Worm (Caenorhabditis elegans) whole organism, young adult: Measurements from ENCODE around the gene nlp-81.

Experiments used
- B0019.2 ChIP-seq: fragments of 200-800 bp; sonication (Bioruptor generic); conservative IDR thresholded peaks from 2 replicates; pipeline ENCODE4 v1.3.6; 2022; ENCODE audit warnings: missing genetic modification reagents, missing genetic modification characterization, missing compliant biosample characterization
- D2030.7 ChIP-seq: fragments of 200-800 bp; sonication (Bioruptor generic); IDR thresholded peaks from 2 replicates; pipeline ENCODE4 v1.3.6; 2022; ENCODE audit warnings: missing genetic modification reagents, missing genetic modification characterization, missing compliant biosample characterization
- F33H1.4 ChIP-seq: fragments of 200-800 bp; sonication (Bioruptor generic); IDR thresholded peaks from 2 replicates; pipeline ENCODE4 v1.3.6; 2022; ENCODE audit warnings: missing genetic modification reagents, missing genetic modification characterization, missing compliant biosample characterization
- F57A8.1 ChIP-seq: fragments of 200-800 bp; sonication (Bioruptor generic); optimal IDR thresholded peaks from 2 replicates; lab custom pipeline; 2018; ENCODE audit warnings: mild to moderate bottlenecking, missing genetic modification characterization, moderate library complexity, missing compliant biosample characterization
- K11D2.4 ChIP-seq: fragments of 200-800 bp; sonication (Bioruptor generic); IDR thresholded peaks from 2 replicates; pipeline ENCODE4 v1.3.6; 2022; ENCODE audit warnings: missing genetic modification reagents, missing genetic modification characterization, missing compliant biosample characterization
- ceh-27 ChIP-seq: fragments of 200-800 bp; sonication (Bioruptor generic); optimal IDR thresholded peaks from 2 replicates; lab custom pipeline; 2018; ENCODE audit warnings: mild to moderate bottlenecking, missing genetic modification characterization, moderate library complexity, missing compliant biosample characterization
- dox-1 ChIP-seq: fragments of 200-800 bp; sonication (Bioruptor generic); IDR thresholded peaks from 2 replicates; pipeline ENCODE4 v1.3.6; 2022; ENCODE audit warnings: missing genetic modification reagents, missing genetic modification characterization, missing compliant biosample characterization
- dpl-1 ChIP-seq: fragments of 150-350 bp; optimal IDR thresholded peaks from 2 replicates; lab custom pipeline; 2014; ENCODE audit warnings: missing biosample characterization, missing genetic modification reagents, missing genetic modification characterization
- egl-18 ChIP-seq: fragments of 200-800 bp; sonication (Bioruptor generic); IDR thresholded peaks from 2 replicates; pipeline ENCODE4 v1.3.6; 2022; ENCODE audit warnings: missing genetic modification reagents, missing genetic modification characterization, missing compliant biosample characterization
- ets-4 ChIP-seq: fragments of 200-800 bp; sonication (Bioruptor generic); optimal IDR thresholded peaks from 2 replicates; lab custom pipeline; 2018; ENCODE audit warnings: mild to moderate bottlenecking, missing genetic modification characterization, missing compliant biosample characterization
- hmg-1.2 ChIP-seq: fragments of 200-800 bp; sonication (Bioruptor generic); IDR thresholded peaks from 2 replicates; pipeline ENCODE4 v1.3.6; 2022; ENCODE audit warnings: missing genetic modification reagents, missing genetic modification characterization, missing compliant biosample characterization
- hsf-1 ChIP-seq: fragments of 200-800 bp; sonication (Bioruptor generic); IDR thresholded peaks from 2 replicates; pipeline ENCODE4 v1.3.6; 2022; ENCODE audit warnings: missing genetic modification reagents, missing genetic modification characterization, missing compliant biosample characterization
- lin-35 ChIP-seq, 3 experiments: fragments of 150-350 bp in 2 of 3; sonication (generic microtip) in 1 of 3; optimal IDR thresholded peaks; 2 replicates each; lab custom pipeline; 2014 to 2018; ENCODE audit warnings: missing biosample characterization in 3 of 3, missing genetic modification characterization in 3 of 3, missing genetic modification reagents in 3 of 3
- nfya-1 ChIP-seq: sonication (generic microtip); optimal IDR thresholded peaks from 2 replicates; lab custom pipeline; 2017; ENCODE audit warnings: antibody characterized with exemption, missing compliant biosample characterization, missing genetic modification characterization, borderline replicate concordance; ENCODE audit not compliant: insufficient read depth
- nfya-2 ChIP-seq: fragments of 200-800 bp; sonication (Bioruptor generic); IDR thresholded peaks from 2 replicates; pipeline ENCODE4 v1.3.6; 2022; ENCODE audit warnings: missing genetic modification reagents, missing genetic modification characterization, missing compliant biosample characterization
- rec-8 ChIP-seq, 2 experiments: sonication (generic microtip); optimal IDR thresholded peaks; 2 replicates each; lab custom pipeline; 2016; ENCODE audit warnings: mild to moderate bottlenecking in 2 of 2, missing genetic modification characterization in 2 of 2, missing genetic modification reagents in 2 of 2, missing genotype in 2 of 2, missing biosample characterization in 1 of 2, missing compliant biosample characterization in 1 of 2, moderate library complexity in 1 of 2
- snpc-4 ChIP-seq, 5 experiments: fragments of 150-350 bp in 1 of 5; sonication (generic microtip) in 4 of 5; optimal IDR thresholded peaks; 2 replicates each; lab custom pipeline; 2014 to 2018; ENCODE audit warnings: missing genetic modification characterization in 5 of 5, missing biosample characterization in 3 of 5, antibody characterized with exemption in 2 of 5, mild to moderate bottlenecking in 2 of 5, missing compliant biosample characterization in 2 of 5, missing genotype in 2 of 5, moderate library complexity in 2 of 5, missing genetic modification reagents in 1 of 5

Gene nlp-81

DNA sequence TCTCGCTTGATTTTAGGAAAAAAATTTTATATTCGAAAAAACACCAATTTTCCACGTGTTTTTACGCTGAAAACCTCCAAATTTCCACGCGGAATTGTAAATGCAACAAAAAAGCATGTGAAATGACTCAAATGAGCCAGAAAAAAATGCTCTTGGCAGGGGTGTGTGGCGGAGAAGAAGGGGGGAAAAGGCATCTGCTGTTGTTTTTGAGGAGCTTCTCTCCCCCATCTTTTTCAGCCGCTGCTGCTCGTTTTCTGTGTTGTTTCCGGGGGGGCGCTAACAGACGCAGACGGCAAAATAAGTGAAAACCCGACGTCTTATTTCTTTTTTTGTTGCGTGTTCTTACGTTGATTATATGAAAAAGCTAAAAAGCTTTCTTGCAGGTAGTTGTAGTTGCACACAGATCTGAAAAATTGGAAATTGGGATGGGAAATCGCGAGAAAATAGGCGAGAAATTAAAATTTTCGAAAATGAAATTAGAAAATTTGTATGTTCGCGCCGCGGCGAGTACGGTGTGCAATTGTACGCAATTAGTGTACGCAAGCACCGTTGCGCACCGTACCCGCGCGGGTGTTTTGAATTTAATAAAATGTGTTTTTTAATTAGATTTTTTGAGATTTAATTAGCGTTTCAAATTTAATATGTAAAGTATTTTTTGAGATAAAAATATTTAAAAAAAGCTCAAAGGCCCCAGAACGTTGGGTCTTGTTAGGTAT is 43.9 kb downstream of the nlp-81 start (continued):
- TF ChIP-seq dox-1 (GFP tag; lab: Robert Waterston, UW) (peak; percentile 55), nfya-1 (tag; lab: Kevin White, UChicago) (no peak), B0019.2 (peak; percentile 77), rec-8 (tag; optimal IDR thresholded peaks at IDR 0.05; lab: Kevin White, UChicago) (no peak), hmg-1.2 (GFP tag; lab: Robert Waterston, UW) (peak; percentile 50; the same call in 1 of the 2 replicates), K11D2.4 (GFP tag; lab: Robert Waterston, UW) (no peak), hsf-1 (GFP tag; lab: Robert Waterston, UW) (no peak), D2030.7 (GFP tag; lab: Robert Waterston, UW) (peak; percentile 88), snpc-4 (GFP tag; optimal IDR thresholded peaks at IDR 0.05; lab: Kevin White, UChicago) (no peak), snpc-4 (tag; optimal IDR thresholded peaks at IDR 0.05; lab: Kevin White, UChicago) (no peak), egl-18 (GFP tag; lab: Robert Waterston, UW) (no peak)

DNA sequence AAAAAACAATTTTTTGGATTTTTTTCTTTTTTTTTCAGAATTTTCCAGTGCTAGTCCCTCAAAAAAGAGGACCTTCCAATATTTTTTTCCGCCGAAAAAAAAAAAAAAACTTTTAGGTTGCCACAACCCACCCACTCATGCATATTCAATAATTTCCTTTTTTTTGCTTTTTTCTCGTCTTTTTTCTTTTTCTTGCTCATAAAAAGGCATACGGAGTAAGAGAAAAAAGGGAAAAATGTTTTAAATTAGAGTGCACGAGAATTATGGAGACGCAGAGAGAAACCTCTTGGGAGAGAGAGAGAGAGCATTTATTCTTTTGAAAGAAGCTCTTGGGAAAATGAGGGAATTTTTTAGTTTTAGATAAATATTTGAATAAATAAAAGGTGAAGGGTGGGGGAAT is 47.9 kb downstream of the nlp-81 start:
- TF ChIP-seq lin-35 (GFP tag; optimal IDR thresholded peaks at IDR 0.05; lab: Kevin White, UChicago) (no peak), ets-4 (GFP tag; lab: Kevin White, UChicago) (no peak), hmg-1.2 (GFP tag; lab: Robert Waterston, UW) (peak; percentile 32; the same call in 1 of the 2 replicates), F33H1.4 (GFP tag; lab: Robert Waterston, UW) (no peak), F57A8.1 (GFP tag; lab: Kevin White, UChicago) (no peak), ceh-27 (GFP tag; lab: Kevin White, UChicago) (no peak), nfya-2 (GFP tag; lab: Robert Waterston, UW) (no peak), dpl-1 (GFP tag; lab: Kevin White, UChicago) (no peak)
